Fruit fly (Drosophila melanogaster) whole organism, pupa: ENCODE measurements around the gene Cngl.

Experiments
- Pif1A ChIP-seq: fragments of 200-800 bp; sonication (Bioruptor generic); optimal IDR thresholded peaks from 3 replicates; lab custom pipeline; 2016; ENCODE audit warnings: missing biosample characterization, missing genetic modification characterization
- gl ChIP-seq: fragments of 200-800 bp; sonication (Bioruptor generic); optimal IDR thresholded peaks from 2 replicates; lab custom pipeline; 2018; ENCODE audit warnings: missing biosample characterization, mild to moderate bottlenecking, missing genetic modification characterization

- TF ChIP-seq Pif1A (GFP tag; lab: Kevin White, UChicago) (no peak), gl (tag; lab: Kevin White, UChicago) (no peak)
Measured at dm6 chrX:15353654-15354053, 87.4 kb downstream of the Cngl start.
